Fruit fly (Drosophila melanogaster): Measurements from ENCODE around the gene Argk2.

Argk2 gene

DNA sequence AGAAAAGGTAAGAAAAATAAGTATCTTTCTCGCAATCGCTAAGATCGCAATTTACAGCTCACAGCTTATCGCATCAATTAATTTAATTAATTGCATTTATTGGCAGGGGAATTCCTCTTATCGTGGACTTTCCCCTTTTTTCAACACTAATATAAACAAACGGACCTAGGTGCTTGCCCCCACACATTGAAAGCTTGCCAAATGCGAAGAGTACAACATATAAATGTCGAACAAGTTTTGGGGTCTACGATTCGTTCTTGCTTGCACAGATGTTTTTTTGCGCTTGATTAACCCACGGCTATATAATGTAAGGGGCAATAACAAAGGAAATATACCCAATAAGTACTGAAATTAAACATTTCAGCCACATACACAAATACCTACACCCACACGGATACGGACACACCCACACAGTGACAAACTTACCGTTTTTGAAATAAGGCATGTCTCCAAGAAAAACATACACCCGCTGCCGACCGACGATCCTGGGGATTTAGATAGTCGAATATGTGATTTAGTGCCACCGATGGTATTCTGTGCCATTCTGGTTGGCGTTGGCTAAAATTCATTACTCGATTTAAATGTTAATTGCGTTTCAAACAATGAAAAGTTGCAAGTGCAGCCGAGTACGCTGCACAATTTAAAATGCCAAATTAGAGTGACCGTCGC lies 25.0 kb downstream of the Argk2 start (continued):
- TF ChIP-seq CG13123 (GFP tag; optimal IDR thresholded peaks at IDR 0.05) (no peak), E2f2 (GFP tag; IDR thresholded peaks at IDR 0.05) (no peak), oc (tag; optimal IDR thresholded peaks at IDR 0.05) (no peak), D (optimal IDR thresholded peaks at IDR 0.05) (peak; percentile 71), D (GFP tag; optimal IDR thresholded peaks at IDR 0.05) (no peak), aop (GFP tag; IDR thresholded peaks at IDR 0.05) (no peak), CG2875 (GFP tag; optimal IDR thresholded peaks at IDR 0.05) (no peak), sd (tag; optimal IDR thresholded peaks at IDR 0.05) (peak; percentile 12), CG17612 (GFP tag; IDR thresholded peaks at IDR 0.05) (no peak), pros (GFP tag; optimal IDR thresholded peaks at IDR 0.05) (no peak)

DNA sequence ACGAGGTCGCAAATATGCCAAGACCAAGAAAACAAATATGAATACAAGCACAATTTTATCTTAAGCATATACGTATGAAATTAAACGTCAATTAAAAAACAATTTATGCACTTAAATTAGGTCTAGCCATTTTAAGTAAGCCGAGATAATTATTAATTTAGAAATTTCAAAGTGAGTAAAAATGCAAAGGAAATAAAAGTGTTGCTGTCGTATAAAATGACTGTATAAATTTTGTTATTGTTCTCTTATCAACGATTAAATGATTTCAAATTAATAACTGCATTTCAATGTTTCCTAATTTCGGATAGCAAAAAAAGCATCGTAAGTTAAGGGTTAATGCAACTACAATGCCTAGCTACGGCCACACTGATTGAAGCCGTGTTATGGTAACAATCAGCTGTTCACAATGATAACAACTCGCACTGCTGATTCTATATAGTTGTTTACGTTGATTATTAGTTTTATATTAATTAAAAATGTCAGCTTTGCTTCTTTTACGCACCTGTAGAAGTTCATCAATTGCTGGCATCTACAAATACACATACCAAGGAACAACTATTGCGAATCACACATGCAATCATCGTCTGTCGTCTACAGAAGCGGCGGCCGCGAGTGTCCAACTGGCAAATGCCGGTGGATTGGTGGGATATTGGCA lies 25.6 kb downstream of the Argk2 start, which contains the start of the genes CG4911 and CG4942:
CG4911 (minus strand) TSS at position 1 of the 655 bp plus-strand sequence.
CG4942 (plus strand) TSS at position 375 of the 655 bp plus-strand sequence.
- TF ChIP-seq CG30431 (GFP tag; optimal IDR thresholded peaks at IDR 0.05) (peak; percentile 1), CG5953 (GFP tag; IDR thresholded peaks at IDR 0.05) (no peak), gem (tag; optimal IDR thresholded peaks at IDR 0.05) (peak; percentile 81), CG8290 (GFP tag; optimal IDR thresholded peaks at IDR 0.05) (peak; percentile 31), CG8290 (tag; optimal IDR thresholded peaks at IDR 0.05) (peak in 1 of 2 experiments; percentile 55), CG10565 (GFP tag; optimal IDR thresholded peaks at IDR 0.05) (no peak), Jarid2 (GFP tag; optimal IDR thresholded peaks at IDR 0.05) (no peak), tin (GFP tag; optimal IDR thresholded peaks at IDR 0.05) (peak; percentile 71), CkIIα-i1 (GFP tag; IDR thresholded peaks at IDR 0.05) (no peak), E2f2 (GFP tag; IDR thresholded peaks at IDR 0.05) (peak; percentile 28; the same call in 1 of the 2 replicates), Kr (GFP tag; optimal IDR thresholded peaks at IDR 0.05) (no peak), sens (GFP tag) (peak; percentile 97), CG17359 (tag; optimal IDR thresholded peaks at IDR 0.05) (peak; percentile 66), trh (GFP tag; optimal IDR thresholded peaks at IDR 0.05) (no peak), nom (GFP tag; optimal IDR thresholded peaks at IDR 0.05) (no peak), kni (GFP tag; optimal IDR thresholded peaks at IDR 0.05) (peak; percentile 61), CG10654 (GFP tag; optimal IDR thresholded peaks at IDR 0.05) (peak; percentile 66), chm (GFP tag; IDR thresholded peaks at IDR 0.05) (no peak), CG16813 (GFP tag; IDR thresholded peaks at IDR 0.05; ENCODE audit: partially characterized antibody) (no peak; the same call in 2 of the 3 replicates), CG17328 (GFP tag; IDR thresholded peaks at IDR 0.05) (peak; percentile 50), CG2116 (GFP tag; optimal IDR thresholded peaks at IDR 0.05) (peak; percentile 56), CG31224 (GFP tag; IDR thresholded peaks at IDR 0.05) (peak; percentile 46; the same call in 1 of the 2 replicates), CG14441 (GFP tag; IDR thresholded peaks at IDR 0.05) (peak; percentile 78), CrebB (tag; optimal IDR thresholded peaks at IDR 0.05) (no peak), Meics (GFP tag; optimal IDR thresholded peaks at IDR 0.05) (peak; percentile 65), Fer1 (GFP tag; optimal IDR thresholded peaks at IDR 0.05) (peak; percentile 38), B-H1 (GFP tag; IDR thresholded peaks at IDR 0.05) (peak; percentile 36; the same call in 2 of the 3 replicates), so (GFP tag; IDR thresholded peaks at IDR 0.05) (0 out of 3 replicates have a peak, but pooled peaks have one; percentile 28), Med (GFP tag) (peak; percentile 50), Gsc (GFP tag; IDR thresholded peaks at IDR 0.05) (no peak), ERR (GFP tag; optimal IDR thresholded peaks at IDR 0.05) (peak; percentile 8), fd64A (GFP tag; optimal IDR thresholded peaks at IDR 0.05) (no peak), sob (GFP tag; IDR thresholded peaks at IDR 0.05) (peak; percentile 67), CG9727 (GFP tag; optimal IDR thresholded peaks at IDR 0.05) (peak; percentile 42), CG8089 (GFP tag; optimal IDR thresholded peaks at IDR 0.05) (peak; percentile 60), CG1233 (GFP tag; optimal IDR thresholded peaks at IDR 0.05) (no peak), Hmr (GFP tag; optimal IDR thresholded peaks at IDR 0.05) (peak; percentile 64), CG2678 (tag; optimal IDR thresholded peaks at IDR 0.05) (peak; percentile 82), CG18619 (GFP tag; optimal IDR thresholded peaks at IDR 0.05) (peak; percentile 56), dati (GFP tag; IDR thresholded peaks at IDR 0.05) (no peak)
